Worm (Caenorhabditis elegans) whole organism, L1 larva: ENCODE data around the gene cyc-2.2.

ENCODE experiments used
- Y116A8C.19 ChIP-seq: sonication (generic microtip); optimal IDR thresholded peaks from 2 replicates; lab custom pipeline; 2016; ENCODE audit warnings: missing compliant biosample characterization, missing genetic modification characterization, borderline replicate concordance
- aly-2 ChIP-seq: fragments of 150-350 bp; optimal IDR thresholded peaks from 2 replicates; lab custom pipeline; 2014; ENCODE audit warnings: missing biosample characterization, missing genetic modification characterization
- ces-1 ChIP-seq: fragments of 150-350 bp; optimal IDR thresholded peaks from 2 replicates; lab custom pipeline; 2014; ENCODE audit warnings: missing biosample characterization, missing genetic modification reagents, missing genetic modification characterization
- lin-39 ChIP-seq: fragments of 150-350 bp; optimal IDR thresholded peaks from 2 replicates; lab custom pipeline; 2014; ENCODE audit warnings: missing biosample characterization, missing genetic modification reagents, missing genetic modification characterization
- mef-2 ChIP-seq: fragments of 150-350 bp; optimal IDR thresholded peaks from 2 replicates; lab custom pipeline; 2014; ENCODE audit warnings: missing biosample characterization, missing genetic modification characterization
- snpc-4 ChIP-seq: fragments of 150-350 bp; optimal IDR thresholded peaks from 2 replicates; lab custom pipeline; 2014; ENCODE audit warnings: missing biosample characterization, missing genetic modification characterization
- tbx-2 ChIP-seq: sonication (generic microtip); optimal IDR thresholded peaks from 2 replicates; lab custom pipeline; 2016; ENCODE audit warnings: missing genetic modification characterization, missing compliant biosample characterization
- unc-86 ChIP-seq: sonication (generic microtip); optimal IDR thresholded peaks from 2 replicates; lab custom pipeline; 2016; ENCODE audit warnings: missing genetic modification characterization, missing compliant biosample characterization
- ztf-4 ChIP-seq: fragments of 150-350 bp; optimal IDR thresholded peaks from 2 replicates; lab custom pipeline; 2014; ENCODE audit warnings: missing biosample characterization, missing genetic modification characterization

ce11 chrV:12567850-12568249 lies 44.2 kb downstream of the cyc-2.2 start, which contains the start of gene E02A10.4:
- TF ChIP-seq aly-2: no peak
- no peak for TF ChIP-seq unc-86
- TF ChIP-seq ces-1 (GFP tag; lab: Kevin White, UChicago): no peak
- TF ChIP-seq mef-2: no peak
- TF ChIP-seq lin-39 (tag; lab: Kevin White, UChicago): no peak
- no peak for TF ChIP-seq snpc-4 (tag; lab: Kevin White, UChicago)
- no peak for TF ChIP-seq Y116A8C.19 (tag; lab: Kevin White, UChicago)
- TF ChIP-seq tbx-2 (tag; lab: Kevin White, UChicago): no peak
- TF ChIP-seq ztf-4 (tag; lab: Kevin White, UChicago): no peak
